Worm (Caenorhabditis elegans): ENCODE results near the gene srw-79.

ce11 chrII:2930499-2930898 is 16.0 kb upstream of the srw-79 start, which contains the start of the genes irld-64 and irld-63:
- TF ChIP-seq skn-1 (tag; optimal IDR thresholded peaks at IDR 0.05): no peak
- no peak for TF ChIP-seq elt-1 (tag; optimal IDR thresholded peaks at IDR 0.05)
- no peak for TF ChIP-seq crh-2 (tag; optimal IDR thresholded peaks at IDR 0.05)
- TF ChIP-seq mab-5 (tag; optimal IDR thresholded peaks at IDR 0.05): no peak
- TF ChIP-seq lin-13 (GFP tag; optimal IDR thresholded peaks at IDR 0.05): no peak
- no peak for TF ChIP-seq sem-4 (tag; optimal IDR thresholded peaks at IDR 0.05)

Data from whole organism, L2 larva.